Fruit fly (Drosophila melanogaster): ENCODE results near the gene Naa20B.

Naa20B gene

dm6 chr2L:13286456-13286855 is 29.2 kb downstream of the Naa20B start, which contains the start of the genes Drep4 and Uvrag (continued):
- no peak for TF ChIP-seq nom (GFP tag; optimal IDR thresholded peaks at IDR 0.05)
- no peak for TF ChIP-seq CG7271 (tag; optimal IDR thresholded peaks at IDR 0.05)
- TF ChIP-seq CG12659 (GFP tag; optimal IDR thresholded peaks at IDR 0.05) = peak; percentile 67
- TF ChIP-seq bowl (GFP tag; IDR thresholded peaks at IDR 0.05) = no peak
- TF ChIP-seq Max (GFP tag; optimal IDR thresholded peaks at IDR 0.05) = peak; percentile 30
- peak; percentile 78 for TF ChIP-seq Abd-B (GFP tag; optimal IDR thresholded peaks at IDR 0.05)
- peak; percentile 65 for TF ChIP-seq Hmr (GFP tag; optimal IDR thresholded peaks at IDR 0.05)
- peak; percentile 43; the same call in 1 of the 3 replicates for TF ChIP-seq H15 (GFP tag; IDR thresholded peaks at IDR 0.05)
- TF ChIP-seq phol (tag; optimal IDR thresholded peaks at IDR 0.05) = peak; percentile 78
- no peak for TF ChIP-seq CG10959 (GFP tag; IDR thresholded peaks at IDR 0.05)
- peak; percentile 17 for TF ChIP-seq CG30431 (GFP tag; optimal IDR thresholded peaks at IDR 0.05)
- TF ChIP-seq CG9437 (GFP tag; optimal IDR thresholded peaks at IDR 0.05) = peak; percentile 62
- no peak for TF ChIP-seq CG12219 (GFP tag; optimal IDR thresholded peaks at IDR 0.05)
- TF ChIP-seq Meics (GFP tag; optimal IDR thresholded peaks at IDR 0.05) = peak; percentile 69
- no peak for TF ChIP-seq caup (GFP tag; optimal IDR thresholded peaks at IDR 0.05; ENCODE audit: severe bottlenecking)
- peak; percentile 66 for TF ChIP-seq tio (GFP tag; optimal IDR thresholded peaks at IDR 0.05)
- peak; percentile 62 for TF ChIP-seq CG32772 (GFP tag; IDR thresholded peaks at IDR 0.05)
- no peak for TF ChIP-seq en (GFP tag; optimal IDR thresholded peaks at IDR 0.05)
- peak; percentile 55 for TF ChIP-seq CG2120 (GFP tag; optimal IDR thresholded peaks at IDR 0.05)
- no peak for TF ChIP-seq prd (optimal IDR thresholded peaks at IDR 0.05)
- TF ChIP-seq prd (GFP tag; IDR thresholded peaks at IDR 0.05) = peak; percentile 59; the same call in 1 of the 3 replicates
- TF ChIP-seq CG30020 (tag; optimal IDR thresholded peaks at IDR 0.05) = no peak
- no peak for TF ChIP-seq CG3838 (GFP tag; optimal IDR thresholded peaks at IDR 0.05)
- no peak for TF ChIP-seq CG8089 (GFP tag; optimal IDR thresholded peaks at IDR 0.05)
- no peak for TF ChIP-seq Lpt (GFP tag; optimal IDR thresholded peaks at IDR 0.05)
- TF ChIP-seq CG6765 (GFP tag; optimal IDR thresholded peaks at IDR 0.05) = peak; percentile 35
- TF ChIP-seq abd-A (tag; optimal IDR thresholded peaks at IDR 0.05) = no peak
- peak; percentile 7 for TF ChIP-seq Ets97D (GFP tag; optimal IDR thresholded peaks at IDR 0.05)
- TF ChIP-seq dpn (GFP tag; optimal IDR thresholded peaks at IDR 0.05) = peak in 1 of 2 experiments; percentile 76
- TF ChIP-seq odd (GFP tag; optimal IDR thresholded peaks at IDR 0.05) = peak; percentile 5
- no peak for TF ChIP-seq CG15073 (GFP tag; optimal IDR thresholded peaks at IDR 0.05)
- no peak for TF ChIP-seq usp (GFP tag; optimal IDR thresholded peaks at IDR 0.05)
- peak; percentile 55 for TF ChIP-seq CG4328 (GFP tag; optimal IDR thresholded peaks at IDR 0.05)
- peak; percentile 56 for TF ChIP-seq D19A (tag; optimal IDR thresholded peaks at IDR 0.05)
- peak; percentile 50 for TF ChIP-seq zfh2 (GFP tag; optimal IDR thresholded peaks at IDR 0.05)
- TF ChIP-seq CG18262 (tag; optimal IDR thresholded peaks at IDR 0.05) = no peak
- TF ChIP-seq Pdp1 (GFP tag; optimal IDR thresholded peaks at IDR 0.05) = no peak
- TF ChIP-seq CG2712 (tag; optimal IDR thresholded peaks at IDR 0.05) = peak; percentile 81
- TF ChIP-seq ERR (GFP tag; optimal IDR thresholded peaks at IDR 0.05) = no peak
- no peak for TF ChIP-seq CG16779 (GFP tag; IDR thresholded peaks at IDR 0.05)
- no peak for TF ChIP-seq Doc2 (GFP tag; IDR thresholded peaks at IDR 0.05)
- peak; percentile 51 for TF ChIP-seq CG12104 (GFP tag; optimal IDR thresholded peaks at IDR 0.05)
- TF ChIP-seq bbx (GFP tag; IDR thresholded peaks at IDR 0.05; ENCODE audit: partially characterized antibody) = no peak
- TF ChIP-seq Stat92E (GFP tag; optimal IDR thresholded peaks at IDR 0.05) = no peak
- 0 out of 2 replicates have a peak, but pooled peaks have one; percentile 16 for TF ChIP-seq HLH3B (GFP tag; IDR thresholded peaks at IDR 0.05)
- no peak for TF ChIP-seq Atf-2 (GFP tag; optimal IDR thresholded peaks at IDR 0.05)
- peak; percentile 47 for TF ChIP-seq ewg (GFP tag; optimal IDR thresholded peaks at IDR 0.05)
- TF ChIP-seq cas (GFP tag; IDR thresholded peaks at IDR 0.05) = no peak
- peak; percentile 71 for TF ChIP-seq CG9817 (tag; optimal IDR thresholded peaks at IDR 0.05)
- TF ChIP-seq cwo (GFP tag; optimal IDR thresholded peaks at IDR 0.05) = no peak

All from whole organism, embryonic.